Fruit fly (Drosophila melanogaster): ENCODE measurements around the gene CG32236.

CG32236 gene

dm6 chr3L:4691775-4692174 lies 24.6 kb upstream of the CG32236 start:
- TF ChIP-seq psq (optimal IDR thresholded peaks at IDR 0.05) = no peak
- no peak for TF ChIP-seq usp (GFP tag; optimal IDR thresholded peaks at IDR 0.05)
- no peak for TF ChIP-seq EcR (GFP tag; optimal IDR thresholded peaks at IDR 0.05)
- TF ChIP-seq CG8478 (optimal IDR thresholded peaks at IDR 0.05) = no peak
- TF ChIP-seq pan (optimal IDR thresholded peaks at IDR 0.05) = no peak
- TF ChIP-seq Dll (optimal IDR thresholded peaks at IDR 0.05) = no peak

dm6 chr3L:4690698-4691097 lies 23.5 kb upstream of the CG32236 start:
- no peak for TF ChIP-seq pan (optimal IDR thresholded peaks at IDR 0.05)
- TF ChIP-seq usp (GFP tag; optimal IDR thresholded peaks at IDR 0.05) = no peak
- TF ChIP-seq EcR (GFP tag; optimal IDR thresholded peaks at IDR 0.05) = no peak

DNA sequence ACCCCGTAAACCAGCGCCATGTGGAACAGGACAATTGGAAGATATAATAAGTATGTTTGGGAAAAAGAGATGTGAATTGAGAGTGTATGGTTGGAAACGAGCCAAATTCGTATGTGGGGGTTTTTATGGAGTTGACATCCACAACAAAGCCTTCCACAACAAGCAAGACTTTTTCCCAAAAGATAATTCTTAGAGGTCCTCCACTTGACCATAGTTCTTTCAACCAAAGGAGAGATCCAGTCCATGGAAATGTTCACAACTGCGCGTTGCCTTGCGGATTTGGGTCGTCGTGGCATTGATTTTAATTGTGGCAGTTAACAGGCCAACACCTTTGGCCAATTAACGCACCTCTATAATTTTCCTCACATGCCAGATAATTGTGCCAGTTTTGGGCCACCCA lies 22.8 kb upstream of the CG32236 start, which contains the start of gene CG18418:
TSS of gene CG18418 (minus strand) at position 101 of the 400 bp plus-strand sequence.
- no peak for TF ChIP-seq EcR (GFP tag; optimal IDR thresholded peaks at IDR 0.05)
- TF ChIP-seq usp (GFP tag; optimal IDR thresholded peaks at IDR 0.05) = no peak

DNA sequence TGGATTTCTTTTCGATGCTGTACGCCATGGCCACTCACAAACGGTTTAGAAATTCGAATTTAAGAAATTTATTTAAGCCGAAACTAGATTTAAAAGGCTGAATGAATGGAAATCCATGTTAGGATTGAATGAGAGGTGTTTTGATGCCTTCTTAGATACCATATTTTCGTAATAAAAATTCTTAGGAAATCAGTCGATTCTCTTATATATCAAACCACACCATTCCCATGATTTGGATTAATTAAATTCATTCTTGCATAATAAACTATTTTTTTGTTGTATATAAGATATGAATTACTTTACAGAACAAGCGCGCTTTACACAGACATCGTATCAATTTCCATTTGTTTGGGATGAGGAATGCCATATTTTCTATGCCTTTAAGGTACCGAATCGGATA lies 21.5 kb upstream of the CG32236 start, which contains the start of gene CG7514:
TSS of gene CG7514 (minus strand) at position 101 of the 400 bp plus-strand sequence.
- TF ChIP-seq EcR (GFP tag; optimal IDR thresholded peaks at IDR 0.05) (no peak), usp (GFP tag; optimal IDR thresholded peaks at IDR 0.05) (no peak), pan (optimal IDR thresholded peaks at IDR 0.05) (no peak), psq (optimal IDR thresholded peaks at IDR 0.05) (no peak), Dll (optimal IDR thresholded peaks at IDR 0.05) (no peak), CG8478 (optimal IDR thresholded peaks at IDR 0.05) (no peak)

DNA sequence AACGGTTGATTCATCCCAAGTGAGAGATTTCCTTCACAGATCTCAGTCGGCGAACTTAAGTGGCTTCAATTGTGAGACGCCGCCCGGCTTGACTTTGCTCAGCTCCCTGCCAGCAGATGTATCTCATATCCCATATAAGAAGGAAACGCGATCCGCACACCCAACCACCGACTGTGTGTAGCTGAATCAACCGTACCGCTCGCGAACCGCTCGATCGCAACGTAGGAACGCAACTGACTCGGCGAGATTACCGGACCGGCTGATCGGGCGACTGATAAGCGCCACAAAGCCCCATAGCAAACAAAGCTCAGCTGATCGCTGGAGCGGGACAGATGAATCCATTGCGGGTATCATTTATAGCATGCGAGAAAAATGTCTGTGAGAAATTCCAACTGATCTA lies 19.9 kb upstream of the CG32236 start, which contains the start of gene axo:
TSS of gene axo (minus strand) at position 185 of the 400 bp plus-strand sequence.
- no peak for TF ChIP-seq Dll (optimal IDR thresholded peaks at IDR 0.05)
- no peak for TF ChIP-seq CG8478 (optimal IDR thresholded peaks at IDR 0.05)
- no peak for TF ChIP-seq pan (optimal IDR thresholded peaks at IDR 0.05)
- no peak for TF ChIP-seq EcR (GFP tag; optimal IDR thresholded peaks at IDR 0.05)
- TF ChIP-seq usp (GFP tag; optimal IDR thresholded peaks at IDR 0.05) = no peak
- no peak for TF ChIP-seq psq (optimal IDR thresholded peaks at IDR 0.05)

- TF ChIP-seq usp (GFP tag; optimal IDR thresholded peaks at IDR 0.05) (no peak), Dll (optimal IDR thresholded peaks at IDR 0.05) (no peak), EcR (GFP tag; optimal IDR thresholded peaks at IDR 0.05) (no peak), CG8478 (optimal IDR thresholded peaks at IDR 0.05) (no peak), psq (optimal IDR thresholded peaks at IDR 0.05) (no peak), pan (optimal IDR thresholded peaks at IDR 0.05) (no peak)
Observed at dm6 chr3L:4686609-4687008, 19.4 kb upstream of the CG32236 start.

DNA sequence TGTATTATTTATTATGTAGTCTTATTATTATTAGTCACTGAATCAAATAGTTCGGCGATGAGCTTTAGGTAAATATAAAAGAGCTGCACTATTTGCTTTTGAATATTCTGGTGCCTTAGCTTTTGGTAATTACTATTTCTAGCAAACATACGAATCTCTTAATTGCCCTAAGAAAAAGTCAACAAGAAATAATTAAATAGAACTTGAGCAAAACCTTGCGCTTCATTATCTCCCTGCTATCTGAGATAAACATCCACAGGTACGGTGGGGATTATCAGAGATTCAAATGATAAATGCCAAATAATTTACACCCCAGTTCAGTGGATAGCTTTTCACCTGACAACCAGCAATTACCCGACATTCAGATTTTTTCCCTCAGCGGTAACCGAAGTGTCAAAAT lies 18.9 kb upstream of the CG32236 start:
- TF ChIP-seq psq (optimal IDR thresholded peaks at IDR 0.05) = no peak
- TF ChIP-seq Dll (optimal IDR thresholded peaks at IDR 0.05) = no peak
- TF ChIP-seq CG8478 (optimal IDR thresholded peaks at IDR 0.05) = no peak
- no peak for TF ChIP-seq EcR (GFP tag; optimal IDR thresholded peaks at IDR 0.05)
- no peak for TF ChIP-seq pan (optimal IDR thresholded peaks at IDR 0.05)
- no peak for TF ChIP-seq usp (GFP tag; optimal IDR thresholded peaks at IDR 0.05)

DNA sequence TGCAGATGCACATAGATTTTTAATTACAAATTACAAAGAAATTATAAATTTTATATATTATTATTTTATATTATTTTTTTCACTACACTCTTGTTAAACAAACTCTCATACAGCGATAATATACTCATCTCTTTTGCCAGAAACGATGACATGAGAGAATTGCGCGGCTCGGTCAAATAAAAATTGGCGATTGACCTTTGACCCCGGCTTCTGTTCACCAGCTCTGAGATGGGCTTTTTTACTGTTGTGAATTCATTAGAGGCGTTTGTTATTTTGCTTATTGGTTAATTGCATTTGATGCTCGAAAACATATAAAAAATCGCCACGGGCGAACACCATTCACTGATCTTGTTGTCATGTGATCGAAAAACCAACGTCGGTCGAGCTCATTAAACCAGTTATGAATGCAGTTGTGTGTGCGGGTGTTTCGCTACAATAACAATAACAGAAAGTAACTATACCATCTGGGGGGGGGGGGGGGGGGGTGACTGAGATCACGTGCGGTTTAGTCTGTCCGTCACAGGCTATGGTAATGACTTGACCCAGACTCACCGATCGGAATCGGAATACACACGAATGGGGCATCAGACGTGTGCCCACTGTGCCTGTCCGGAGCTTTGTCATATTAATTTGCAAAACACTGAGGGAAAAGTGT lies 17.6 kb upstream of the CG32236 start:
- TF ChIP-seq psq (optimal IDR thresholded peaks at IDR 0.05) (no peak), usp (GFP tag; optimal IDR thresholded peaks at IDR 0.05) (no peak), Dll (optimal IDR thresholded peaks at IDR 0.05) (no peak), EcR (GFP tag; optimal IDR thresholded peaks at IDR 0.05) (no peak), CG8478 (optimal IDR thresholded peaks at IDR 0.05) (no peak), pan (optimal IDR thresholded peaks at IDR 0.05) (no peak)

dm6 chr3L:4679063-4679462 lies 11.9 kb upstream of the CG32236 start:
- TF ChIP-seq pan (optimal IDR thresholded peaks at IDR 0.05) (no peak), Dll (optimal IDR thresholded peaks at IDR 0.05) (no peak), usp (GFP tag; optimal IDR thresholded peaks at IDR 0.05) (no peak), EcR (GFP tag; optimal IDR thresholded peaks at IDR 0.05) (no peak)

DNA sequence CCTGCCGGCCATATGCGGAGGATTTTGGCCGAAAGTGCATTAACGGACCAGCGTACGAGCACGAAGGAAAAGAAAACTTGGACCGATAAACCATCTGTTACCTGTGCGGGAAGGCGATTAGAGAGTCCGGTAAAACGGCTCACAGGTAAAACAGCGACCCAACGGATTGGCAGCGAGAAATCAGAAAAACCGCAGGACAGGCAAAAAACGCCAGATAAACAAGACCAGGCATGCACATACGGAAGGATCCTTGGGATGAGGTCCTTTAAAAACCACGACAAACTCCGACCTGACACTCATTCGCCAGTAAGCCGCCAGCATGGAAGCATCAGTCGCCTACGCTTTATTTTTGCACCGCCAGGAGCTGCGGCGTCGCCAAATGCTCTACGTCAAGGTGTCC lies 10.3 kb upstream of the CG32236 start, which contains the start of gene CG34266:
TSS of gene CG34266 (plus strand) at position 301 of the 400 bp plus-strand sequence.
- TF ChIP-seq psq (optimal IDR thresholded peaks at IDR 0.05) (no peak), EcR (GFP tag; optimal IDR thresholded peaks at IDR 0.05) (no peak), pan (optimal IDR thresholded peaks at IDR 0.05) (no peak), CG8478 (optimal IDR thresholded peaks at IDR 0.05) (no peak), Dll (optimal IDR thresholded peaks at IDR 0.05) (no peak), usp (GFP tag; optimal IDR thresholded peaks at IDR 0.05) (no peak)

DNA sequence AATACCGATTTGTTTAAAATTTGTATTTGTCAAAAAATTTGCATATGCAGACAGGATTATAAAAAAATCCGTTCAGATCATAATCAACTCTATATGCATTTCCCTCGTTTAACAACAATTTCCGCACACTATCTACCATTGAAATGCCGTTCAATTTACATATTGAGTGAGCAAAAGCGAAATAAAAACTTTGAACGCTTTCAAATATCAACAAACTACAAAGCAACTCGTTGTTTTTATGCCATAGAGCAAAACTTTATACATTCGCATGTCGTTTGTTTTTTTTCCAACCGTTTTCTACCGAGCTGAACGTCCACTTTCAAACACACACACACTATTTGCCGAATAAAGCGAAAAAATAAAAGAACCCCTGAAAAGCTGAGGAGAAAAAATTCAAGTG lies 19.2 kb downstream of the CG32236 start, which contains the start of gene TTLL1B:
TSS of gene TTLL1B (plus strand) at position 301 of the 400 bp plus-strand sequence.
- TF ChIP-seq EcR (GFP tag; optimal IDR thresholded peaks at IDR 0.05) (no peak), CG8478 (optimal IDR thresholded peaks at IDR 0.05) (no peak), usp (GFP tag; optimal IDR thresholded peaks at IDR 0.05) (no peak), Dll (optimal IDR thresholded peaks at IDR 0.05) (no peak), psq (optimal IDR thresholded peaks at IDR 0.05) (no peak), pan (optimal IDR thresholded peaks at IDR 0.05) (no peak)

- TF ChIP-seq CG8478 (optimal IDR thresholded peaks at IDR 0.05) (no peak), EcR (GFP tag; optimal IDR thresholded peaks at IDR 0.05) (no peak)
Observed at dm6 chr3L:4634689-4635088, 32.5 kb downstream of the CG32236 start, which contains the start of gene CG13716. CG13716 (minus strand) TSS chr3L:4634789.

DNA sequence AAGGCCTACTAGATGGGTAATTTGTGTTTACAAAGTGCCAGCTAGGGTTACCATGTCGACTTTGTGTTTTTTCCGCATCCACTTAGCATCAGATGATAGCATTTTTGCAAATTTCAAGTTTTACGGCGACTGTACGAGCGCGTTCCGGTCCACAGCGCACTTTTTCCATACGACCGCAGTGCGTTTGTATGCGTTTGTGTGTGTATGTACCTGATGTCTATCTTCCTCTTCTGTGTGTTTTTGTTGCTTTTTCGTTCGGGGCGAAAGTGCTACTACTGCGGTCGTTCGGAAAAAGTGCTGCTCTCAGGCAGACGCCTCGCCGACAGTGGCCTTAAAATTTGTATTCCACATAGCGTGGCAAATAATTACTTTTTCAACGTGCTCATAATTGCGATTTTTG lies 40.2 kb downstream of the CG32236 start:
- no peak for TF ChIP-seq EcR (GFP tag; optimal IDR thresholded peaks at IDR 0.05)
- TF ChIP-seq usp (GFP tag; optimal IDR thresholded peaks at IDR 0.05) = no peak
- TF ChIP-seq psq (optimal IDR thresholded peaks at IDR 0.05) = no peak
- TF ChIP-seq Dll (optimal IDR thresholded peaks at IDR 0.05) = no peak
- TF ChIP-seq pan (optimal IDR thresholded peaks at IDR 0.05) = no peak
- TF ChIP-seq CG8478 (optimal IDR thresholded peaks at IDR 0.05) = no peak

All from whole organism.